Fruit fly (Drosophila melanogaster): Measurements from ENCODE around the gene CG3792.

DNA sequence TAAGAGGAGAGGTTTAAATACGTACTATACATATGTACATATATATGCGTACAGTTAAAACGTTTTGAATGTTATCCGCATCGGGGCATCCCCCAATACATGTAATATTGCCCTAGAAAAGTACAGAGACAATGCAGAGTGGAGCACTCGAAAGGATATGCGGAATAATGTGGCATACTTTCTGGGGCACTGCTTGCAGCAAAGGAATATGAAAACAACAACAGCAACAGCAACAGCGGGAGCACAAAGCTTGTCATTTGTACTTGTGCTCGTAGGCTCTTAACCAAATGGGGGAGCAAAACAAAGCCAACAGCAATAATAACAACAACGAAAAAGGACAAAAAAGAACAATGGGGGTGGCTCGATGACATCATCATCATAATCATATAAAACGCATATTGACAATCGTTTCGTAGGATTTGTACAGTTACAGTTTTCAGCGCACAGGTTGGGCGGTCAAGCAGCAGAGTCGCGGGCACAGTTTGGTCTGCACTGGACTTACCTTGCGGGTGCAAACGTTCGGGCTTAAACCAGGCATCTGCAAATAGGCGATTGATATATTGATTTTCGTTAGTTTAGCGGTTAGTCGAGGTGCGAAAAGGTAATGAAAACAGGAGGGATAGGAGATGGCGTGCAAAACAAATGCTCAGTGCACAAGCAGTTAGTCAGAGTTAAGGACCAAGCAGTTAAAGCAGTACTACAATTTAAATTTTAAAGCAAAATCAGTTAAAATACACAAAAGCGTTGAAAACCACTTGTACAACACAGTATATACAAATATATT lies 26.8 kb downstream of the CG3792 start:
- TF ChIP-seq CG8478 (optimal IDR thresholded peaks at IDR 0.05), result no peak
- peak in 1 of 2 experiments; percentile 56 for TF ChIP-seq CTCF (optimal IDR thresholded peaks at IDR 0.05)

All from S2 (cell line).